Worm (Caenorhabditis elegans) whole organism, mixed stage, embryonic: Measurements from ENCODE around the gene mrpl-53.
A peak's percentile ranks its signal among the peaks of the same experiment; 100 is the strongest.

Experiments
- M03D4.4 ChIP-seq: sonication (generic microtip); optimal IDR thresholded peaks from 2 replicates; lab custom pipeline; 2017; ENCODE audit warnings: mild to moderate bottlenecking, missing genetic modification characterization, missing compliant biosample characterization
- bed-3 ChIP-seq: fragments of 200-800 bp; sonication (Bioruptor generic); optimal IDR thresholded peaks from 3 replicates; lab custom pipeline; 2018; ENCODE audit warnings: mild to moderate bottlenecking, missing genetic modification characterization, moderate library complexity, missing compliant biosample characterization
- blmp-1 ChIP-seq: fragments of 150-350 bp; optimal IDR thresholded peaks from 2 replicates; lab custom pipeline; 2014; ENCODE audit warnings: missing biosample characterization, missing genetic modification characterization
- ceh-39 ChIP-seq: fragments of 150-350 bp; optimal IDR thresholded peaks from 2 replicates; lab custom pipeline; 2014; ENCODE audit warnings: missing biosample characterization, missing genetic modification characterization
- ceh-43 ChIP-seq: fragments of 200-800 bp; sonication (Bioruptor generic); optimal IDR thresholded peaks from 2 replicates; lab custom pipeline; 2018; ENCODE audit warnings: mild to moderate bottlenecking, missing genetic modification characterization, moderate library complexity, missing compliant biosample characterization
- ceh-83 ChIP-seq: fragments of 200-800 bp; sonication (Bioruptor generic); optimal IDR thresholded peaks from 2 replicates; lab custom pipeline; 2018; ENCODE audit warnings: mild to moderate bottlenecking, missing genetic modification characterization, missing compliant biosample characterization
- ces-1 ChIP-seq: fragments of 150-350 bp; optimal IDR thresholded peaks from 2 replicates; lab custom pipeline; 2014; ENCODE audit warnings: missing biosample characterization, missing genetic modification reagents, missing genetic modification characterization
- cnd-1 ChIP-seq: fragments of 200-800 bp; sonication (Bioruptor generic); optimal IDR thresholded peaks from 2 replicates; lab custom pipeline; 2018; ENCODE audit warnings: mild to moderate bottlenecking, missing genetic modification characterization, missing compliant biosample characterization
- drap-1 ChIP-seq: fragments of 200-800 bp; sonication (Bioruptor generic); optimal IDR thresholded peaks from 3 replicates; lab custom pipeline; 2018; ENCODE audit warnings: mild to moderate bottlenecking, missing genetic modification characterization, missing compliant biosample characterization
- elt-1 ChIP-seq: sonication (generic microtip); optimal IDR thresholded peaks from 2 replicates; lab custom pipeline; 2017; ENCODE audit warnings: missing genetic modification characterization, mild to moderate bottlenecking, missing compliant biosample characterization, antibody characterized with exemption, moderate library complexity, borderline replicate concordance; ENCODE audit not compliant: insufficient read depth
- elt-3 ChIP-seq: fragments of 150-350 bp; optimal IDR thresholded peaks from 2 replicates; lab custom pipeline; 2014; ENCODE audit warnings: missing biosample characterization, missing genetic modification characterization
- flh-1 ChIP-seq: fragments of 200-800 bp; sonication (Bioruptor generic); optimal IDR thresholded peaks from 2 replicates; lab custom pipeline; 2018; ENCODE audit warnings: mild to moderate bottlenecking, missing genetic modification characterization, moderate library complexity, missing compliant biosample characterization
- ham-2 ChIP-seq: fragments of 200-800 bp; sonication (Bioruptor generic); optimal IDR thresholded peaks from 2 replicates; lab custom pipeline; 2018; ENCODE audit warnings: mild to moderate bottlenecking, missing genetic modification characterization, missing compliant biosample characterization
- hlh-1 ChIP-seq: fragments of 150-350 bp; optimal IDR thresholded peaks from 2 replicates; lab custom pipeline; 2014; ENCODE audit warnings: missing biosample characterization, missing genetic modification reagents, missing genetic modification characterization
- lin-13 ChIP-seq: fragments of 150-350 bp; optimal IDR thresholded peaks from 2 replicates; lab custom pipeline; 2014; ENCODE audit warnings: missing biosample characterization, missing genetic modification characterization
- lin-32 ChIP-seq: fragments of 200-800 bp; sonication (Bioruptor generic); optimal IDR thresholded peaks from 2 replicates; lab custom pipeline; 2018; ENCODE audit warnings: mild to moderate bottlenecking, missing genetic modification characterization, missing compliant biosample characterization
- lsy-2 ChIP-seq: fragments of 150-350 bp; optimal IDR thresholded peaks from 2 replicates; lab custom pipeline; 2014; ENCODE audit warnings: missing biosample characterization, missing genetic modification characterization
- mab-5 ChIP-seq: fragments of 150-350 bp; optimal IDR thresholded peaks from 2 replicates; lab custom pipeline; 2014; ENCODE audit warnings: missing biosample characterization, missing genetic modification characterization
- mep-1 ChIP-seq: fragments of 150-350 bp; optimal IDR thresholded peaks from 2 replicates; lab custom pipeline; 2017; ENCODE audit warnings: missing biosample characterization, missing genetic modification reagents, missing genetic modification characterization, inconsistent platforms
- mls-2 ChIP-seq: sonication (generic microtip); optimal IDR thresholded peaks from 2 replicates; lab custom pipeline; 2016; ENCODE audit warnings: mild to moderate bottlenecking, missing genetic modification characterization, moderate library complexity, missing compliant biosample characterization
- nhr-12 ChIP-seq: fragments of 150-350 bp; optimal IDR thresholded peaks from 2 replicates; lab custom pipeline; 2014; ENCODE audit warnings: missing biosample characterization, missing genetic modification characterization
- nhr-2 ChIP-seq: fragments of 150-350 bp; optimal IDR thresholded peaks from 2 replicates; lab custom pipeline; 2014; ENCODE audit warnings: missing biosample characterization, missing genetic modification characterization
- nhr-237 ChIP-seq: fragments of 150-350 bp; optimal IDR thresholded peaks from 2 replicates; lab custom pipeline; 2014; ENCODE audit warnings: missing biosample characterization, missing genetic modification characterization
- nhr-28 ChIP-seq: fragments of 150-350 bp; optimal IDR thresholded peaks from 2 replicates; lab custom pipeline; 2014; ENCODE audit warnings: missing biosample characterization, missing genetic modification characterization
- nhr-76 ChIP-seq: sonication (generic microtip); optimal IDR thresholded peaks from 2 replicates; lab custom pipeline; 2017; ENCODE audit warnings: missing biosample characterization, missing genetic modification characterization
- pha-4 ChIP-seq: fragments of 150-350 bp; optimal IDR thresholded peaks from 2 replicates; lab custom pipeline; 2018; ENCODE audit warnings: missing biosample characterization, missing genetic modification reagents, missing genetic modification characterization
- sem-2 ChIP-seq: fragments of 200-800 bp; sonication (Bioruptor generic); optimal IDR thresholded peaks from 2 replicates; lab custom pipeline; 2018; ENCODE audit warnings: mild to moderate bottlenecking, missing genetic modification characterization, missing compliant biosample characterization
- snpc-4 ChIP-seq: fragments of 150-350 bp; optimal IDR thresholded peaks from 2 replicates; lab custom pipeline; 2014; ENCODE audit warnings: missing biosample characterization, missing genetic modification characterization
- sptf-1 ChIP-seq: sonication (generic microtip); optimal IDR thresholded peaks from 2 replicates; lab custom pipeline; 2017; ENCODE audit warnings: mild to moderate bottlenecking, missing genetic modification characterization, moderate library complexity, missing compliant biosample characterization
- tbx-8 ChIP-seq: fragments of 200-800 bp; sonication (Bioruptor generic); optimal IDR thresholded peaks from 2 replicates; lab custom pipeline; 2018; ENCODE audit warnings: mild to moderate bottlenecking, missing genetic modification characterization, moderate library complexity, missing compliant biosample characterization
- unc-120 ChIP-seq: sonication (generic microtip); optimal IDR thresholded peaks from 2 replicates; lab custom pipeline; 2017; ENCODE audit warnings: missing genetic modification characterization, missing compliant biosample characterization; ENCODE audit not compliant: poor library complexity, severe bottlenecking
- unc-39 ChIP-seq: fragments of 150-350 bp; optimal IDR thresholded peaks from 2 replicates; lab custom pipeline; 2014; ENCODE audit warnings: missing biosample characterization, missing genetic modification characterization
- unc-62 ChIP-seq: fragments of 150-350 bp; optimal IDR thresholded peaks from 2 replicates; lab custom pipeline; 2014; ENCODE audit warnings: missing biosample characterization, missing genetic modification reagents, missing genetic modification characterization
- zip-8 ChIP-seq: fragments of 150-350 bp; optimal IDR thresholded peaks from 2 replicates; lab custom pipeline; 2014; ENCODE audit warnings: missing biosample characterization, missing genetic modification characterization
- ztf-11 ChIP-seq: fragments of 150-350 bp; optimal IDR thresholded peaks from 2 replicates; lab custom pipeline; 2014; ENCODE audit warnings: missing biosample characterization, missing genetic modification characterization

The mrpl-53 gene

ce11 chrII:9644438-9644837, 47.0 kb downstream of the mrpl-53 start, which contains the start of gene fzr-1:
fzr-1 (minus strand) TSS chrII:9644466.
- TF ChIP-seq tbx-8 (no peak), nhr-2 (tag; lab: Kevin White, UChicago) (peak; percentile 94)

ce11 chrII:9644940-9645634, 47.7 kb downstream of the mrpl-53 start:
- TF ChIP-seq elt-1 (tag; lab: Kevin White, UChicago) (peak; percentile 95), snpc-4 (tag; lab: Kevin White, UChicago) (no peak), ham-2 (peak; percentile 87), unc-62 (GFP tag; lab: Kevin White, UChicago) (peak; percentile 87)
- TF ChIP-seq, all 35 proteins: peak for 3

ce11 chrII:9646122-9646555, 48.7 kb downstream of the mrpl-53 start:
- TF ChIP-seq flh-1 (GFP tag; lab: Kevin White, UChicago) (no peak), sptf-1 (tag; lab: Kevin White, UChicago) (peak; percentile 68), bed-3 (GFP tag; lab: Kevin White, UChicago) (no peak), nhr-2 (tag; lab: Kevin White, UChicago) (peak; percentile 87), mab-5 (tag; lab: Kevin White, UChicago) (no peak), ces-1 (GFP tag; lab: Kevin White, UChicago) (peak; percentile 70), nhr-12 (tag; lab: Kevin White, UChicago) (no peak), lin-32 (GFP tag; lab: Kevin White, UChicago) (peak; percentile 46), unc-62 (GFP tag; lab: Kevin White, UChicago) (peak; percentile 76), hlh-1 (peak; percentile 94), M03D4.4 (tag; lab: Kevin White, UChicago) (no peak), nhr-76 (no peak), cnd-1 (tag; lab: Kevin White, UChicago) (peak; percentile 40), elt-3 (no peak), unc-39 (tag; lab: Kevin White, UChicago) (no peak), sem-2 (GFP tag; lab: Kevin White, UChicago) (no peak), pha-4 (tag; lab: Kevin White, UChicago) (peak; percentile 41), ceh-43 (GFP tag; lab: Kevin White, UChicago) (no peak), blmp-1 (peak; percentile 68), snpc-4 (tag; lab: Kevin White, UChicago) (no peak), nhr-28 (tag; lab: Kevin White, UChicago) (no peak), drap-1 (peak; percentile 47), nhr-237 (tag; lab: Kevin White, UChicago) (peak; percentile 14), mep-1 (tag; lab: Kevin White, UChicago) (peak; percentile 91), ceh-39 (peak; percentile 75), mls-2 (peak; percentile 76), unc-120 (tag; lab: Kevin White, UChicago) (peak; percentile 22), ztf-11 (tag; lab: Kevin White, UChicago) (no peak), elt-1 (tag; lab: Kevin White, UChicago) (no peak), lin-13 (tag; lab: Kevin White, UChicago) (peak; percentile 61), tbx-8 (peak; percentile 2), ham-2 (peak; percentile 90), zip-8 (tag; lab: Kevin White, UChicago) (no peak), lsy-2 (tag; lab: Kevin White, UChicago) (no peak), ceh-83 (GFP tag; lab: Kevin White, UChicago) (no peak)
